Worm (Caenorhabditis elegans): ENCODE data around the gene vti-1.
A peak's percentile ranks its signal among the peaks of the same experiment; 100 is the strongest.

vti-1 gene

ce11 chrIV:14792602-14793232, 26.3 kb upstream of the vti-1 start, which contains the start of gene gdi-1:
TSS of gene gdi-1 (minus strand) at chrIV:14792887.
- no peak for TF ChIP-seq nhr-76 (tag; optimal IDR thresholded peaks at IDR 0.05)
- TF ChIP-seq sem-2 (GFP tag; optimal IDR thresholded peaks at IDR 0.05): no peak
- no peak for TF ChIP-seq hlh-1 (tag; optimal IDR thresholded peaks at IDR 0.05)
- TF ChIP-seq ztf-11 (tag; optimal IDR thresholded peaks at IDR 0.05): no peak
- no peak for TF ChIP-seq mab-5 (tag; optimal IDR thresholded peaks at IDR 0.05)
- no peak for TF ChIP-seq lin-32 (GFP tag; optimal IDR thresholded peaks at IDR 0.05)
- no peak for TF ChIP-seq unc-62 (GFP tag; optimal IDR thresholded peaks at IDR 0.05)
- no peak for TF ChIP-seq ceh-83 (GFP tag; optimal IDR thresholded peaks at IDR 0.05)
- no peak for TF ChIP-seq M03D4.4 (tag; optimal IDR thresholded peaks at IDR 0.05)
- no peak for TF ChIP-seq pha-4 (tag; optimal IDR thresholded peaks at IDR 0.05)
- TF ChIP-seq blmp-1 (tag; optimal IDR thresholded peaks at IDR 0.05): no peak
- no peak for TF ChIP-seq tbx-8 (GFP tag; optimal IDR thresholded peaks at IDR 0.05)
- no peak for TF ChIP-seq lsy-2 (tag; optimal IDR thresholded peaks at IDR 0.05)
- no peak for TF ChIP-seq nhr-28 (tag; optimal IDR thresholded peaks at IDR 0.05)
- no peak for TF ChIP-seq nhr-2 (tag; optimal IDR thresholded peaks at IDR 0.05)
- no peak for TF ChIP-seq ces-1 (GFP tag; optimal IDR thresholded peaks at IDR 0.05)
- no peak for TF ChIP-seq lin-13 (tag; optimal IDR thresholded peaks at IDR 0.05)
- TF ChIP-seq ham-2 (GFP tag; optimal IDR thresholded peaks at IDR 0.05): no peak
- TF ChIP-seq cnd-1 (tag; optimal IDR thresholded peaks at IDR 0.05): no peak
- no peak for TF ChIP-seq drap-1 (GFP tag; optimal IDR thresholded peaks at IDR 0.05)

- TF ChIP-seq ces-1 (GFP tag; optimal IDR thresholded peaks at IDR 0.05) (peak; percentile 16), zip-8 (tag; optimal IDR thresholded peaks at IDR 0.05) (no peak), lin-13 (tag; optimal IDR thresholded peaks at IDR 0.05) (no peak), ceh-39 (tag; optimal IDR thresholded peaks at IDR 0.05) (no peak), lsy-2 (tag; optimal IDR thresholded peaks at IDR 0.05) (no peak)
Measured at ce11 chrIV:14790579-14790978, 24.1 kb upstream of the vti-1 start.

ce11 chrIV:14786374-14787136, 20.1 kb upstream of the vti-1 start, which contains the start of gene melo-1:
TSS of gene melo-1 (plus strand) at chrIV:14787031.
- TF ChIP-seq unc-120 (tag; optimal IDR thresholded peaks at IDR 0.05; ENCODE audit: poor library complexity, severe bottlenecking) (peak; percentile 16), ces-1 (GFP tag; optimal IDR thresholded peaks at IDR 0.05) (peak; percentile 83), M03D4.4 (tag; optimal IDR thresholded peaks at IDR 0.05) (peak; percentile 11), pha-4 (tag; optimal IDR thresholded peaks at IDR 0.05) (peak; percentile 38), ceh-83 (GFP tag; optimal IDR thresholded peaks at IDR 0.05) (no peak), mab-5 (tag; optimal IDR thresholded peaks at IDR 0.05) (no peak)

- TF ChIP-seq ceh-39 (tag; optimal IDR thresholded peaks at IDR 0.05) (no peak), ces-1 (GFP tag; optimal IDR thresholded peaks at IDR 0.05) (peak; percentile 37), snpc-4 (tag; optimal IDR thresholded peaks at IDR 0.05) (no peak), elt-3 (tag; optimal IDR thresholded peaks at IDR 0.05) (no peak)
Measured at ce11 chrIV:14784481-14784880, 18.0 kb upstream of the vti-1 start, which contains the start of gene nlp-56. TSS of gene nlp-56 (minus strand) at chrIV:14784737.

ce11 chrIV:14782211-14782610, 15.7 kb upstream of the vti-1 start, which contains the start of gene Y57G11C.1130:
TSS of gene Y57G11C.1130 (plus strand) at chrIV:14782511.
- TF ChIP-seq sptf-1 (tag; optimal IDR thresholded peaks at IDR 0.05): no peak
- TF ChIP-seq mls-2 (tag; optimal IDR thresholded peaks at IDR 0.05): no peak
- TF ChIP-seq blmp-1 (tag; optimal IDR thresholded peaks at IDR 0.05): no peak
- no peak for TF ChIP-seq nhr-28 (tag; optimal IDR thresholded peaks at IDR 0.05)
- TF ChIP-seq elt-1 (tag; optimal IDR thresholded peaks at IDR 0.05; ENCODE audit: borderline replicate concordance, insufficient read depth): no peak
- no peak for TF ChIP-seq ztf-11 (tag; optimal IDR thresholded peaks at IDR 0.05)
- no peak for TF ChIP-seq mep-1 (tag; optimal IDR thresholded peaks at IDR 0.05)
- no peak for TF ChIP-seq cnd-1 (tag; optimal IDR thresholded peaks at IDR 0.05)
- no peak for TF ChIP-seq ceh-39 (tag; optimal IDR thresholded peaks at IDR 0.05)
- TF ChIP-seq ceh-83 (GFP tag; optimal IDR thresholded peaks at IDR 0.05): no peak
- no peak for TF ChIP-seq snpc-4 (tag; optimal IDR thresholded peaks at IDR 0.05)
- TF ChIP-seq lin-32 (GFP tag; optimal IDR thresholded peaks at IDR 0.05): no peak
- no peak for TF ChIP-seq tbx-8 (GFP tag; optimal IDR thresholded peaks at IDR 0.05)
